Worm (Caenorhabditis elegans) whole organism, L4/young adult: ENCODE results near the gene dpf-1.

Experiments
- W03F9.2 ChIP-seq: fragments of 150-350 bp; optimal IDR thresholded peaks from 2 replicates; lab custom pipeline; 2014; ENCODE audit warnings: missing biosample characterization, missing genetic modification characterization
- dao-5 ChIP-seq: sonication (generic microtip); optimal IDR thresholded peaks from 2 replicates; lab custom pipeline; 2016; ENCODE audit warnings: missing genotype, missing genetic modification characterization, moderate library complexity, missing compliant biosample characterization
- him-1 ChIP-seq: sonication (generic microtip); optimal IDR thresholded peaks from 2 replicates; lab custom pipeline; 2016; ENCODE audit warnings: missing genotype, missing genetic modification reagents, missing genetic modification characterization, missing compliant biosample characterization

ce11 chrV:15497731-15498130 is 26.6 kb downstream of the dpf-1 start:
- TF ChIP-seq dao-5 (tag; lab: Kevin White, UChicago), result no peak
- no peak for TF ChIP-seq W03F9.2 (tag; lab: Kevin White, UChicago)
- TF ChIP-seq him-1 (tag; lab: Kevin White, UChicago), result no peak
